Worm (Caenorhabditis elegans) whole organism, L1 larva: Measurements from ENCODE around the gene C45B2.2.

Source experiments
- C04F5.9 ChIP-seq: sonication (generic microtip); optimal IDR thresholded peaks from 2 replicates; lab custom pipeline; 2016; ENCODE audit warnings: missing genetic modification characterization, missing compliant biosample characterization
- F16B12.6 ChIP-seq: fragments of 150-350 bp; optimal IDR thresholded peaks from 2 replicates; lab custom pipeline; 2014; ENCODE audit warnings: missing biosample characterization, missing genetic modification characterization
- Y116A8C.19 ChIP-seq: sonication (generic microtip); optimal IDR thresholded peaks from 2 replicates; lab custom pipeline; 2016; ENCODE audit warnings: missing compliant biosample characterization, missing genetic modification characterization, borderline replicate concordance
- aha-1 ChIP-seq: fragments of 150-350 bp; optimal IDR thresholded peaks from 2 replicates; lab custom pipeline; 2014; ENCODE audit warnings: missing biosample characterization, missing genetic modification characterization
- aly-2 ChIP-seq: fragments of 150-350 bp; optimal IDR thresholded peaks from 2 replicates; lab custom pipeline; 2014; ENCODE audit warnings: missing biosample characterization, missing genetic modification characterization
- ceh-63 ChIP-seq: fragments of 200-800 bp; sonication (Bioruptor generic); optimal IDR thresholded peaks from 2 replicates; lab custom pipeline; 2018; ENCODE audit warnings: mild to moderate bottlenecking, missing genetic modification characterization, missing compliant biosample characterization
- ceh-88 ChIP-seq: fragments of 200-800 bp; sonication (Bioruptor generic); IDR thresholded peaks from 2 replicates; pipeline ENCODE4 v1.3.6; 2022; ENCODE audit warnings: missing genetic modification characterization, missing compliant biosample characterization
- ceh-90 ChIP-seq: sonication (generic microtip); optimal IDR thresholded peaks from 2 replicates; lab custom pipeline; 2016; ENCODE audit warnings: missing genetic modification characterization, missing compliant biosample characterization
- ces-1 ChIP-seq: fragments of 150-350 bp; optimal IDR thresholded peaks from 2 replicates; lab custom pipeline; 2014; ENCODE audit warnings: missing biosample characterization, missing genetic modification reagents, missing genetic modification characterization
- efl-1 ChIP-seq, 4 experiments: fragments of 150-350 bp; optimal IDR thresholded peaks in 3 of 4; peaks in 1 of 4; 1 replicate in 1 of 4; 2 replicates in 3 of 4; lab custom pipeline; 2014; ENCODE audit warnings: missing biosample characterization in 2 of 4, missing genetic modification characterization in 2 of 4, missing genetic modification reagents in 2 of 4
- egl-27 ChIP-seq, 2 experiments: fragments of 150-350 bp in 1 of 2; sonication (generic microtip); optimal IDR thresholded peaks; 3 replicates each; lab custom pipeline; 2017 to 2018; ENCODE audit warnings: missing biosample characterization in 2 of 2, missing genetic modification characterization in 2 of 2, missing genetic modification reagents in 2 of 2
- elt-2 ChIP-seq: sonication (generic microtip); optimal IDR thresholded peaks from 2 replicates; lab custom pipeline; 2016; ENCODE audit warnings: missing genetic modification characterization, mild to moderate bottlenecking, inconsistent platforms, missing compliant biosample characterization, missing genetic modification reagents
- elt-3 ChIP-seq, 6 experiments: fragments of 150-350 bp in 1 of 6; sonication (generic microtip); optimal IDR thresholded peaks; 2 replicates each; lab custom pipeline; 2017 to 2018; ENCODE audit warnings: missing biosample characterization in 6 of 6, missing genetic modification characterization in 6 of 6, inconsistent platforms in 1 of 6
- fkh-10 ChIP-seq: sonication (generic microtip); optimal IDR thresholded peaks from 2 replicates; lab custom pipeline; 2017; ENCODE audit warnings: missing biosample characterization, missing genetic modification reagents, missing genetic modification characterization
- fkh-4 ChIP-seq: sonication (generic microtip); optimal IDR thresholded peaks from 2 replicates; lab custom pipeline; 2016; ENCODE audit warnings: missing compliant biosample characterization, missing genetic modification characterization, borderline replicate concordance
- fkh-8 ChIP-seq: sonication (generic microtip); optimal IDR thresholded peaks from 2 replicates; lab custom pipeline; 2016; ENCODE audit warnings: mild to moderate bottlenecking, missing genetic modification characterization, missing compliant biosample characterization
- fos-1 ChIP-seq: fragments of 150-350 bp; optimal IDR thresholded peaks from 2 replicates; lab custom pipeline; 2014; ENCODE audit warnings: missing biosample characterization, missing genetic modification characterization
- irx-1 ChIP-seq: sonication (generic microtip); optimal IDR thresholded peaks from 2 replicates; lab custom pipeline; 2016; ENCODE audit warnings: missing genetic modification characterization, missing compliant biosample characterization
- isw-1 ChIP-seq: fragments of 200-800 bp; sonication (Bioruptor generic); IDR thresholded peaks from 2 replicates; pipeline ENCODE4 v1.3.6; 2022; ENCODE audit warnings: missing genetic modification characterization, missing compliant biosample characterization
- lin-13 ChIP-seq: fragments of 150-350 bp; optimal IDR thresholded peaks from 2 replicates; lab custom pipeline; 2014; ENCODE audit warnings: missing biosample characterization, missing genetic modification reagents, missing genetic modification characterization
- lin-14 ChIP-seq: fragments of 200-800 bp; sonication (Bioruptor generic); optimal IDR thresholded peaks from 2 replicates; lab custom pipeline; 2018; ENCODE audit warnings: mild to moderate bottlenecking, missing genetic modification characterization, moderate library complexity, missing compliant biosample characterization
- lin-35 ChIP-seq, 2 experiments: fragments of 150-350 bp; optimal IDR thresholded peaks; 2 replicates each; lab custom pipeline; 2014; ENCODE audit warnings: missing biosample characterization in 2 of 2, missing genetic modification characterization in 2 of 2, missing genetic modification reagents in 2 of 2
- lin-39 ChIP-seq: fragments of 150-350 bp; optimal IDR thresholded peaks from 2 replicates; lab custom pipeline; 2014; ENCODE audit warnings: missing biosample characterization, missing genetic modification reagents, missing genetic modification characterization
- lir-3 ChIP-seq: sonication (generic microtip); optimal IDR thresholded peaks from 2 replicates; lab custom pipeline; 2016; ENCODE audit warnings: mild to moderate bottlenecking, missing genetic modification characterization, moderate library complexity, missing compliant biosample characterization; ENCODE audit not compliant: poor library complexity
- lsy-2 ChIP-seq, 2 experiments: fragments of 150-350 bp; optimal IDR thresholded peaks; 2 replicates each; lab custom pipeline; 2014; ENCODE audit warnings: missing biosample characterization in 2 of 2, missing genetic modification characterization in 2 of 2
- mab-9 ChIP-seq: fragments of 200-800 bp; sonication (Bioruptor generic); IDR thresholded peaks from 2 replicates; pipeline ENCODE4 v1.3.6; 2022; ENCODE audit warnings: missing genetic modification reagents, missing genetic modification characterization, missing compliant biosample characterization
- mep-1 ChIP-seq: fragments of 150-350 bp; optimal IDR thresholded peaks from 2 replicates; lab custom pipeline; 2014; ENCODE audit warnings: missing biosample characterization, missing genetic modification characterization
- nhr-12 ChIP-seq: sonication (generic microtip); optimal IDR thresholded peaks from 2 replicates; lab custom pipeline; 2017; ENCODE audit warnings: missing biosample characterization, missing genetic modification characterization
- nhr-20 ChIP-seq: sonication (generic microtip); optimal IDR thresholded peaks from 2 replicates; lab custom pipeline; 2016; ENCODE audit warnings: mild to moderate bottlenecking, missing genetic modification characterization, missing compliant biosample characterization
- nhr-47 ChIP-seq: sonication (generic microtip); optimal IDR thresholded peaks from 2 replicates; lab custom pipeline; 2016; ENCODE audit warnings: mild to moderate bottlenecking, missing genetic modification characterization, moderate library complexity, missing compliant biosample characterization
- nhr-71 ChIP-seq: sonication (generic microtip); optimal IDR thresholded peaks from 2 replicates; lab custom pipeline; 2016; ENCODE audit warnings: mild to moderate bottlenecking, missing genetic modification characterization, moderate library complexity, missing compliant biosample characterization
- nhr-77 ChIP-seq: fragments of 150-350 bp; optimal IDR thresholded peaks from 2 replicates; lab custom pipeline; 2014; ENCODE audit warnings: missing biosample characterization, missing genetic modification characterization
- nhr-84 ChIP-seq: sonication (generic microtip); optimal IDR thresholded peaks from 2 replicates; lab custom pipeline; 2017; ENCODE audit warnings: missing biosample characterization, missing genetic modification characterization
- nhr-85 ChIP-seq: sonication (generic microtip); peaks from one replicate; lab custom pipeline; 2016; ENCODE audit warnings: missing genetic modification characterization, inconsistent platforms, missing compliant biosample characterization
- nhr-90 ChIP-seq: sonication (generic microtip); optimal IDR thresholded peaks from 2 replicates; lab custom pipeline; 2016; ENCODE audit warnings: mild to moderate bottlenecking, missing genetic modification characterization, missing compliant biosample characterization; ENCODE audit not compliant: poor library complexity
- pax-3 ChIP-seq: fragments of 200-800 bp; sonication (Bioruptor generic); optimal IDR thresholded peaks from 2 replicates; lab custom pipeline; 2018; ENCODE audit warnings: mild to moderate bottlenecking, missing genetic modification characterization, moderate library complexity, missing compliant biosample characterization
- rnt-1 ChIP-seq: sonication (generic microtip); optimal IDR thresholded peaks from 2 replicates; lab custom pipeline; 2016; ENCODE audit warnings: mild to moderate bottlenecking, missing genetic modification characterization, moderate library complexity, missing compliant biosample characterization
- snpc-4 ChIP-seq: fragments of 150-350 bp; optimal IDR thresholded peaks from 2 replicates; lab custom pipeline; 2014; ENCODE audit warnings: missing biosample characterization, missing genetic modification characterization
- snu-23 ChIP-seq: sonication (generic microtip); optimal IDR thresholded peaks from 2 replicates; lab custom pipeline; 2016; ENCODE audit warnings: missing genetic modification characterization, missing compliant biosample characterization
- sox-4 ChIP-seq: sonication (generic microtip); optimal IDR thresholded peaks from 2 replicates; lab custom pipeline; 2016; ENCODE audit warnings: missing genetic modification characterization, missing compliant biosample characterization
- sptf-1 ChIP-seq: fragments of 150-350 bp; optimal IDR thresholded peaks from 2 replicates; lab custom pipeline; 2014; ENCODE audit warnings: missing biosample characterization, missing genetic modification characterization
- unc-62 ChIP-seq: fragments of 150-350 bp; optimal IDR thresholded peaks from 2 replicates; lab custom pipeline; 2014; ENCODE audit warnings: missing biosample characterization, missing genetic modification reagents, missing genetic modification characterization
- vab-15 ChIP-seq: sonication (generic microtip); optimal IDR thresholded peaks from 2 replicates; lab custom pipeline; 2017; ENCODE audit warnings: missing genotype, mild to moderate bottlenecking, missing genetic modification characterization, missing compliant biosample characterization
- xbp-1 ChIP-seq: sonication (generic microtip); optimal IDR thresholded peaks from 2 replicates; lab custom pipeline; 2016; ENCODE audit warnings: missing genetic modification characterization, missing compliant biosample characterization
- ztf-11 ChIP-seq, 2 experiments: sonication (generic microtip); optimal IDR thresholded peaks; 2 replicates each; lab custom pipeline; 2016 to 2017; ENCODE audit warnings: missing genetic modification characterization in 2 of 2, missing biosample characterization in 1 of 2, missing compliant biosample characterization in 1 of 2
- ztf-4 ChIP-seq: fragments of 150-350 bp; optimal IDR thresholded peaks from 2 replicates; lab custom pipeline; 2014; ENCODE audit warnings: missing biosample characterization, missing genetic modification characterization

Gene C45B2.2

ce11 chrX:6121279-6121678 is 36.7 kb downstream of the C45B2.2 start:
- TF ChIP-seq vab-15 (no peak), lin-13 (GFP tag; lab: Kevin White, UChicago) (no peak), aly-2 (tag; lab: Kevin White, UChicago) (no peak), egl-27 (tag; optimal IDR thresholded peaks at IDR 0.05; lab: Kevin White, UChicago) (no peak), mab-9 (GFP tag; lab: Robert Waterston, UW) (no peak), aha-1 (no peak), F16B12.6 (tag; lab: Kevin White, UChicago) (no peak), nhr-90 (no peak)

ce11 chrX:6122026-6122425 is 37.5 kb downstream of the C45B2.2 start, which contains the start of gene nnt-1:
nnt-1 (plus strand) TSS chrX:6122311.
- TF ChIP-seq irx-1 (tag; lab: Kevin White, UChicago) (no peak), unc-62 (GFP tag; lab: Kevin White, UChicago) (no peak), nhr-85 (tag; lab: Kevin White, UChicago) (peak; percentile 44), lin-14 (peak; percentile 54), fkh-10 (no peak), elt-3 (tag; optimal IDR thresholded peaks at IDR 0.05; lab: Kevin White, UChicago) (peak in 1 of 6 experiments; percentile 40), Y116A8C.19 (tag; lab: Kevin White, UChicago) (no peak), ceh-90 (no peak), ztf-4 (tag; lab: Kevin White, UChicago) (no peak), fos-1 (tag; lab: Kevin White, UChicago) (no peak), nhr-84 (tag; lab: Kevin White, UChicago) (no peak), ceh-88 (no peak), lin-39 (tag; lab: Kevin White, UChicago) (no peak), ztf-11 (tag; optimal IDR thresholded peaks at IDR 0.05; lab: Kevin White, UChicago) (no peak), fkh-4 (no peak), nhr-12 (no peak), C04F5.9 (tag; lab: Kevin White, UChicago) (no peak), mep-1 (no peak), snu-23 (GFP tag; lab: Kevin White, UChicago) (no peak), snpc-4 (tag; lab: Kevin White, UChicago) (no peak), ceh-63 (GFP tag; lab: Kevin White, UChicago) (no peak), isw-1 (GFP tag; lab: Robert Waterston, UW) (no peak), sptf-1 (tag; lab: Kevin White, UChicago) (no peak), nhr-47 (tag; lab: Kevin White, UChicago) (no peak), vab-15 (no peak), nhr-90 (peak; percentile 6), pax-3 (no peak), lir-3 (tag; lab: Kevin White, UChicago) (no peak), nhr-71 (tag; lab: Kevin White, UChicago) (peak; percentile 29), sox-4 (no peak), fkh-8 (no peak), lsy-2 (tag; optimal IDR thresholded peaks at IDR 0.05; lab: Kevin White, UChicago) (no peak), nhr-77 (tag; lab: Kevin White, UChicago) (no peak), ces-1 (GFP tag; lab: Kevin White, UChicago) (no peak), lin-35 (GFP tag; optimal IDR thresholded peaks at IDR 0.05; lab: Kevin White, UChicago) (peak in 1 of 2 experiments; percentile 22), nhr-20 (tag; lab: Kevin White, UChicago) (peak; percentile 83), xbp-1 (tag; lab: Kevin White, UChicago) (no peak), elt-2 (tag; lab: Kevin White, UChicago) (no peak), rnt-1 (tag; lab: Kevin White, UChicago) (no peak), egl-27 (tag; optimal IDR thresholded peaks at IDR 0.05; lab: Kevin White, UChicago) (no peak), efl-1 (optimal IDR thresholded peaks at IDR 0.05; lab: Kevin White, UChicago) (no peak), efl-1 (GFP tag; optimal IDR thresholded peaks at IDR 0.05 in 1 of 2; lab: Kevin White, UChicago) (no peak)
